Worm (Caenorhabditis elegans) whole organism, late embryonic: Measurements from ENCODE around the gene C14A6.13.

Experiments
- elt-2 ChIP-seq: sonication (generic microtip); optimal IDR thresholded peaks from 2 replicates; lab custom pipeline; 2016; ENCODE audit warnings: missing genetic modification reagents, missing genetic modification characterization, missing compliant biosample characterization
- syd-9 ChIP-seq: sonication (generic microtip); optimal IDR thresholded peaks from 2 replicates; lab custom pipeline; 2016; ENCODE audit warnings: mild to moderate bottlenecking, missing genetic modification characterization, moderate library complexity, missing compliant biosample characterization

- TF ChIP-seq elt-2 (tag; lab: Kevin White, UChicago) (no peak), syd-9 (tag; lab: Kevin White, UChicago) (no peak)
Measured at ce11 chrV:18164758-18165157, 3.6 kb upstream of the C14A6.13 start, which contains the start of gene C14A6.5.
